Worm (Caenorhabditis elegans) whole organism, midembryonic: ENCODE data around the gene clec-160.

Experiments
- T22C8.4 ChIP-seq: fragments of 200-800 bp; sonication (Bioruptor generic); IDR thresholded peaks from 2 replicates; pipeline ENCODE4 v1.3.6; 2022; ENCODE audit warnings: missing genetic modification characterization, missing compliant biosample characterization
- cog-1 ChIP-seq: sonication (generic microtip); optimal IDR thresholded peaks from 2 replicates; lab custom pipeline; 2016; ENCODE audit warnings: missing genetic modification characterization, missing compliant biosample characterization
- flt-1 ChIP-seq: fragments of 200-800 bp; sonication (Bioruptor generic); IDR thresholded peaks from 2 replicates; pipeline ENCODE4 v1.3.6; 2022; ENCODE audit warnings: missing genetic modification characterization, missing compliant biosample characterization
- med-1 ChIP-seq: sonication (generic microtip); optimal IDR thresholded peaks from 2 replicates; lab custom pipeline; 2017; ENCODE audit warnings: missing genetic modification characterization, mild to moderate bottlenecking, missing compliant biosample characterization, antibody characterized with exemption, missing genetic modification reagents; ENCODE audit not compliant: insufficient read depth
- ref-1 ChIP-seq: fragments of 200-800 bp; sonication (Bioruptor generic); conservative IDR thresholded peaks from 2 replicates; pipeline ENCODE4 v1.3.6; 2022; ENCODE audit warnings: missing genetic modification reagents, missing genetic modification characterization, missing compliant biosample characterization
- tab-1 ChIP-seq: fragments of 200-800 bp; sonication (Bioruptor generic); IDR thresholded peaks from 2 replicates; pipeline ENCODE4 v1.3.6; 2022; ENCODE audit warnings: missing genetic modification characterization, missing compliant biosample characterization
- ztf-29 ChIP-seq: fragments of 200-800 bp; sonication (Bioruptor generic); IDR thresholded peaks from 2 replicates; pipeline ENCODE4 v1.3.6; 2022; ENCODE audit warnings: missing genetic modification reagents, missing genetic modification characterization, missing compliant biosample characterization

DNA sequence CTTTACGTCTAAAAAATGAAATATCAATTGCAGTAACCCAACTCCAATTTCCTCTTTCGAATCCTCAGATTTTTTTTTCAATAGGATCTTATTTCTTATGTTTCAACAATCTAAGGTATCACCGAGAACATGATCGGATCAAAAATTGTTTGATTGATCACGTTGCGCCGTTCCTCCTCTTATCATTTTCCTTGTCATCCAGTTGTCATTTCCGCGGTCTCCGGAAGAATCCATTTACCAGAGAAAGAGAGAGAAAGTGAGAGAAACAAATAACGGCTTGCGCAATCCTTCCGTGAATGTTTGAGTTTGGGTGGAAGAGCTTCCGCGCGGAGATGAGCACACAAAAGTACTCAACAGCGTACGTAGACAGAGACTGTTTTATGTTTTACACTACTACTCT is 17.5 kb upstream of the clec-160 start:
- no peak for TF ChIP-seq med-1 (GFP tag; lab: Kevin White, UChicago)
- no peak for TF ChIP-seq flt-1
- TF ChIP-seq ref-1 (GFP tag; lab: Robert Waterston, UW) = no peak
- no peak for TF ChIP-seq ztf-29 (GFP tag; lab: Robert Waterston, UW)
- no peak for TF ChIP-seq T22C8.4
- TF ChIP-seq tab-1 (GFP tag; lab: Robert Waterston, UW) = no peak
- no peak for TF ChIP-seq cog-1 (tag; lab: Kevin White, UChicago)
